Fruit fly (Drosophila melanogaster) whole organism, embryonic: Measurements from ENCODE around the gene CG14072.

Experiments used
- Abd-B ChIP-seq: fragments of 200-800 bp; sonication (Bioruptor generic); optimal IDR thresholded peaks from 2 replicates; lab custom pipeline; 2018; ENCODE audit warnings: missing biosample characterization, mild to moderate bottlenecking, missing genetic modification characterization, moderate library complexity
- B-H2 ChIP-seq: fragments of 200-800 bp; sonication (Bioruptor generic); optimal IDR thresholded peaks from 2 replicates; lab custom pipeline; 2018; ENCODE audit warnings: missing biosample characterization, mild to moderate bottlenecking, missing genetic modification characterization
- Bgb ChIP-seq: fragments of 200-800 bp; sonication (Bioruptor generic); IDR thresholded peaks from 2 replicates; pipeline ENCODE4 v1.3.6; 2022; ENCODE audit warnings: missing biosample characterization, missing genetic modification characterization; ENCODE audit not compliant: partially characterized antibody
- CG10366 ChIP-seq: fragments of 200-800 bp; sonication (Bioruptor generic); IDR thresholded peaks from 2 replicates; pipeline ENCODE4 v1.3.6; 2022; ENCODE audit warnings: missing biosample characterization, missing genetic modification characterization
- CG11247 ChIP-seq: fragments of 200-800 bp; sonication (Bioruptor generic); IDR thresholded peaks from 2 replicates; pipeline ENCODE4 v1.3.6; 2022; ENCODE audit warnings: missing biosample characterization, missing genetic modification characterization
- CG12391 ChIP-seq: fragments of 200-800 bp; sonication (Bioruptor generic); optimal IDR thresholded peaks from 3 replicates; lab custom pipeline; 2018; ENCODE audit warnings: missing biosample characterization, mild to moderate bottlenecking, missing genetic modification characterization, moderate library complexity
- CG12659 ChIP-seq: fragments of 200-800 bp; sonication (Bioruptor generic); optimal IDR thresholded peaks from 3 replicates; lab custom pipeline; 2017; ENCODE audit warnings: mild to moderate bottlenecking, missing biosample characterization, missing genetic modification reagents, missing genetic modification characterization
- CG13775 ChIP-seq: fragments of 200-800 bp; sonication (Bioruptor generic); optimal IDR thresholded peaks from 3 replicates; lab custom pipeline; 2017; ENCODE audit warnings: missing biosample characterization, mild to moderate bottlenecking, missing genetic modification characterization
- CG14860 ChIP-seq: fragments of 200-800 bp; sonication (Bioruptor generic); IDR thresholded peaks from 3 replicates; pipeline ENCODE4 v1.3.6; 2022; ENCODE audit warnings: missing biosample characterization, missing genetic modification characterization; ENCODE audit not compliant: partially characterized antibody
- CG15601 ChIP-seq: fragments of 200-800 bp; sonication (Bioruptor generic); optimal IDR thresholded peaks from 3 replicates; lab custom pipeline; 2019; ENCODE audit warnings: missing biosample characterization, mild to moderate bottlenecking, missing genetic modification characterization, moderate library complexity
- CG18262 ChIP-seq: fragments of 200-800 bp; optimal IDR thresholded peaks from 3 replicates; lab custom pipeline; 2019; ENCODE audit warnings: missing biosample characterization, mild to moderate bottlenecking, missing genetic modification characterization, moderate library complexity
- CG2120 ChIP-seq: fragments of 200-800 bp; sonication (Bioruptor generic); optimal IDR thresholded peaks from 3 replicates; lab custom pipeline; 2016; ENCODE audit warnings: missing biosample characterization, missing genetic modification characterization
- CG30403 ChIP-seq: fragments of 200-800 bp; sonication (Bioruptor generic); optimal IDR thresholded peaks from 3 replicates; lab custom pipeline; 2016; ENCODE audit warnings: missing biosample characterization, missing genetic modification characterization
- CG31441 ChIP-seq: fragments of 200-800 bp; sonication (Bioruptor generic); IDR thresholded peaks from 2 replicates; pipeline ENCODE4 v1.3.6; 2022; ENCODE audit warnings: missing biosample characterization, missing genetic modification characterization
- CG3847 ChIP-seq: fragments of 200-800 bp; sonication (Bioruptor generic); IDR thresholded peaks from 2 replicates; pipeline ENCODE4 v1.3.6; 2022; ENCODE audit warnings: missing biosample characterization, missing genetic modification characterization
- CG3995 ChIP-seq: fragments of 200-800 bp; sonication (Bioruptor generic); optimal IDR thresholded peaks from 3 replicates; lab custom pipeline; 2016; ENCODE audit warnings: missing biosample characterization, missing genetic modification characterization
- CG4282 ChIP-seq: fragments of 200-800 bp; sonication (Bioruptor generic); optimal IDR thresholded peaks from 2 replicates; lab custom pipeline; 2016; ENCODE audit warnings: missing biosample characterization, missing genetic modification characterization
- CG6683 ChIP-seq: fragments of 200-800 bp; sonication (Bioruptor generic); optimal IDR thresholded peaks from 2 replicates; lab custom pipeline; 2017; ENCODE audit warnings: missing biosample characterization, mild to moderate bottlenecking, missing genetic modification characterization, missing genetic modification reagents
- CG8924 ChIP-seq: fragments of 200-800 bp; optimal IDR thresholded peaks from 3 replicates; lab custom pipeline; 2019; ENCODE audit warnings: missing biosample characterization, mild to moderate bottlenecking, missing genetic modification characterization, moderate library complexity
- Chrac-16 ChIP-seq: fragments of 200-800 bp; sonication (Bioruptor generic); optimal IDR thresholded peaks from 3 replicates; lab custom pipeline; 2016; ENCODE audit warnings: missing biosample characterization, missing genetic modification characterization
- CrebB ChIP-seq: fragments of 200-800 bp; sonication (Bioruptor generic); optimal IDR thresholded peaks from 3 replicates; lab custom pipeline; 2018; ENCODE audit warnings: missing biosample characterization, mild to moderate bottlenecking, missing genetic modification characterization
- D19B ChIP-seq: fragments of 200-800 bp; sonication (Bioruptor generic); optimal IDR thresholded peaks from 2 replicates; lab custom pipeline; 2017; ENCODE audit warnings: missing biosample characterization, mild to moderate bottlenecking, missing genetic modification characterization
- Dll ChIP-seq: fragments of 200-800 bp; sonication (Bioruptor generic); IDR thresholded peaks from 4 replicates; pipeline ENCODE4 v1.3.6; 2022; ENCODE audit warnings: missing biosample characterization, missing genetic modification characterization; ENCODE audit not compliant: partially characterized antibody
- Dp ChIP-seq: fragments of 200-800 bp; sonication (Bioruptor generic); optimal IDR thresholded peaks from 2 replicates; lab custom pipeline; 2018; ENCODE audit warnings: missing biosample characterization, mild to moderate bottlenecking, missing genetic modification characterization, moderate library complexity
- Fer1 ChIP-seq: fragments of 200-800 bp; sonication (Bioruptor generic); optimal IDR thresholded peaks from 2 replicates; lab custom pipeline; 2017; ENCODE audit warnings: missing biosample characterization, mild to moderate bottlenecking, missing genetic modification characterization
- Hmx ChIP-seq: fragments of 200-800 bp; sonication (Bioruptor generic); optimal IDR thresholded peaks from 2 replicates; lab custom pipeline; 2016; ENCODE audit warnings: missing biosample characterization, missing genetic modification characterization
- Hr39 ChIP-seq: fragments of >200 bp; optimal IDR thresholded peaks from 2 replicates; lab custom pipeline; 2017
- Lpt ChIP-seq: fragments of >200 bp; optimal IDR thresholded peaks from 2 replicates; lab custom pipeline; 2018; ENCODE audit warnings: missing biosample characterization, missing genetic modification characterization
- MBD-R2 ChIP-seq: fragments of 200-800 bp; sonication (Bioruptor generic); IDR thresholded peaks from 2 replicates; pipeline ENCODE4 v1.3.6; 2022; ENCODE audit warnings: missing biosample characterization, missing genetic modification characterization
- NC2β ChIP-seq: fragments of 200-800 bp; sonication (Bioruptor generic); optimal IDR thresholded peaks from 2 replicates; lab custom pipeline; 2016; ENCODE audit warnings: missing biosample characterization, missing genetic modification characterization
- Oaz ChIP-seq: fragments of 200-800 bp; sonication (Bioruptor generic); IDR thresholded peaks from 2 replicates; pipeline ENCODE4 v1.3.6; 2022; ENCODE audit warnings: missing biosample characterization, missing genetic modification characterization
- PHDP ChIP-seq: fragments of 200-800 bp; sonication (Bioruptor generic); optimal IDR thresholded peaks from 3 replicates; lab custom pipeline; 2018; ENCODE audit warnings: missing biosample characterization, mild to moderate bottlenecking, missing genetic modification characterization, moderate library complexity
- Pdp1 ChIP-seq, 2 experiments: fragments of 200-800 bp; sonication (Bioruptor generic); optimal IDR thresholded peaks; 3 replicates each; lab custom pipeline; 2016; ENCODE audit warnings: missing biosample characterization in 2 of 2, missing genetic modification characterization in 2 of 2, mild to moderate bottlenecking in 1 of 2, moderate library complexity in 1 of 2
- YL-1 ChIP-seq: fragments of 200-800 bp; sonication (Bioruptor generic); optimal IDR thresholded peaks from 3 replicates; lab custom pipeline; 2017; ENCODE audit warnings: missing biosample characterization, mild to moderate bottlenecking, missing genetic modification characterization
- crc ChIP-seq: fragments of 200-800 bp; sonication (Bioruptor generic); optimal IDR thresholded peaks from 2 replicates; lab custom pipeline; 2016; ENCODE audit warnings: missing biosample characterization, missing genetic modification characterization
- ems ChIP-seq: fragments of 200-800 bp; sonication (Bioruptor generic); optimal IDR thresholded peaks from 3 replicates; lab custom pipeline; 2016; ENCODE audit warnings: missing biosample characterization, missing genetic modification characterization
- en ChIP-seq: fragments of 200-800 bp; sonication (Bioruptor generic); optimal IDR thresholded peaks from 2 replicates; lab custom pipeline; 2016; ENCODE audit warnings: missing biosample characterization, missing genetic modification characterization
- fd3F ChIP-seq: fragments of 200-800 bp; sonication (Bioruptor generic); optimal IDR thresholded peaks from 2 replicates; lab custom pipeline; 2018; ENCODE audit warnings: missing biosample characterization, mild to moderate bottlenecking, missing genetic modification characterization, moderate library complexity
- kah ChIP-seq: fragments of 200-800 bp; sonication (Bioruptor generic); optimal IDR thresholded peaks from 2 replicates; lab custom pipeline; 2018; ENCODE audit warnings: missing biosample characterization, mild to moderate bottlenecking, missing genetic modification characterization
- ken ChIP-seq: fragments of 200-800 bp; sonication (Bioruptor generic); IDR thresholded peaks from 3 replicates; pipeline ENCODE4 v1.3.6; 2022; ENCODE audit warnings: missing biosample characterization, missing genetic modification characterization
- knrl ChIP-seq: fragments of 200-800 bp; sonication (Bioruptor generic); IDR thresholded peaks from 3 replicates; pipeline ENCODE4 v1.3.6; 2022; ENCODE audit warnings: missing biosample characterization, missing genetic modification characterization; ENCODE audit not compliant: partially characterized antibody
- mirr ChIP-seq: fragments of 200-800 bp; sonication (Bioruptor generic); optimal IDR thresholded peaks from 3 replicates; lab custom pipeline; 2018; ENCODE audit warnings: missing biosample characterization, mild to moderate bottlenecking, missing genetic modification characterization
- nom ChIP-seq: fragments of 200-800 bp; sonication (Bioruptor generic); optimal IDR thresholded peaks from 2 replicates; lab custom pipeline; 2017; ENCODE audit warnings: missing biosample characterization, missing genetic modification characterization, mild to moderate bottlenecking, moderate library complexity, missing genetic modification reagents
- pho ChIP-seq: fragments of 200-800 bp; sonication (Bioruptor generic); optimal IDR thresholded peaks from 2 replicates; lab custom pipeline; 2016; ENCODE audit warnings: missing biosample characterization, missing genetic modification characterization
- phol ChIP-seq: fragments of 200-800 bp; sonication (Bioruptor generic); optimal IDR thresholded peaks from 3 replicates; lab custom pipeline; 2018; ENCODE audit warnings: missing biosample characterization, mild to moderate bottlenecking, missing genetic modification characterization, moderate library complexity
- scrt ChIP-seq: fragments of 200-800 bp; sonication (Bioruptor generic); optimal IDR thresholded peaks from 2 replicates; lab custom pipeline; 2018; ENCODE audit warnings: missing biosample characterization, mild to moderate bottlenecking, missing genetic modification characterization, moderate library complexity
- sim ChIP-seq: fragments of 200-800 bp; sonication (Bioruptor generic); IDR thresholded peaks from 2 replicates; pipeline ENCODE4 v1.3.6; 2022; ENCODE audit warnings: missing biosample characterization, missing genetic modification characterization
- sna ChIP-seq: fragments of 200-800 bp; sonication (Bioruptor generic); IDR thresholded peaks from 2 replicates; pipeline ENCODE4 v1.3.6; 2022; ENCODE audit warnings: missing biosample characterization, missing genetic modification characterization; ENCODE audit not compliant: partially characterized antibody
- stc ChIP-seq: fragments of 200-800 bp; sonication (Bioruptor generic); IDR thresholded peaks from 2 replicates; pipeline ENCODE4 v1.3.6; 2022; ENCODE audit warnings: missing biosample characterization, missing genetic modification characterization
- stwl ChIP-seq: fragments of 200-800 bp; sonication (Bioruptor generic); optimal IDR thresholded peaks from 3 replicates; lab custom pipeline; 2018; ENCODE audit warnings: missing biosample characterization, mild to moderate bottlenecking, missing genetic modification characterization, moderate library complexity
- sug ChIP-seq: fragments of 200-800 bp; optimal IDR thresholded peaks from 2 replicates; lab custom pipeline; 2019; ENCODE audit warnings: missing biosample characterization, mild to moderate bottlenecking, missing genetic modification characterization, moderate library complexity
- twi ChIP-seq: fragments of 200-800 bp; optimal IDR thresholded peaks from 2 replicates; lab custom pipeline; 2019; ENCODE audit warnings: missing biosample characterization, mild to moderate bottlenecking, missing genetic modification characterization, moderate library complexity
- vfl ChIP-seq: fragments of 200-800 bp; sonication (Bioruptor generic); optimal IDR thresholded peaks from 2 replicates; lab custom pipeline; 2016; ENCODE audit warnings: missing biosample characterization, missing genetic modification characterization

The CG14072 gene

DNA sequence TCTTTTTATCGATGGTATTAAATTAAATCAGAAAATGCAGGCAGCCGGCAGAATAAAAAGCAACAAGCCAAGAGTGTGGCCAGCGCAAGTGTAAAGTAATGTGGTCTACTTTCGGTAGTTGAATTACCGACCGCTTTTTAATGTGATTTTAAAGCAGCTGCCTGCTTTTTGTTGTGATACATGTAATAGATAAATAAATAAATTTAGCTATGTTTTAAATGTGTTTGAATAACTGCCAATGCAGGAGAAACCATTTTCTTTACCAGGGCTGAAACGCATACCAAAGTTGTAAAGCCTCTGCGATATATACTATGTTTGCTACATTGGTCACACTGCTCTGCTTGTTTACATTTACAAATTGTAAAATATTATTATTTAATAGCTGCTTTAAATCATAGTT is 33.7 kb downstream of the CG14072 start, which contains the start of the genes Tmem214 and YL-1 (continued):
- peak; percentile 93 for TF ChIP-seq scrt (GFP tag; lab: Kevin White, UChicago)
- no peak for TF ChIP-seq CG6683
- peak; percentile 59 for TF ChIP-seq CG3847 (GFP tag; lab: Robert Waterston, UW)
- peak; percentile 2 for TF ChIP-seq CG15601 (tag; lab: Kevin White, UChicago)
- TF ChIP-seq CG3995: peak; percentile 17
- no peak for TF ChIP-seq CG4282 (GFP tag; lab: Kevin White, UChicago)
- peak; percentile 1 for TF ChIP-seq NC2β
- peak; percentile 4 for TF ChIP-seq PHDP
- TF ChIP-seq CG10366 (GFP tag; lab: Robert Waterston, UW): no peak
- TF ChIP-seq CG8924: peak; percentile 39
- TF ChIP-seq twi (tag; lab: Kevin White, UChicago): peak; percentile 3
- TF ChIP-seq CG13775 (GFP tag; lab: Kevin White, UChicago): no peak
- TF ChIP-seq CG18262 (tag; lab: Kevin White, UChicago): peak; percentile 3
- TF ChIP-seq phol (tag; lab: Kevin White, UChicago): peak; percentile 86
- TF ChIP-seq Abd-B (GFP tag; lab: Kevin White, UChicago): no peak
- TF ChIP-seq CG30403 (GFP tag; lab: Kevin White, UChicago): peak; percentile 15
- TF ChIP-seq CG12391 (tag; lab: Kevin White, UChicago): peak; percentile 27
- peak; percentile 15 for TF ChIP-seq Fer1 (GFP tag; lab: Kevin White, UChicago)
- peak in 1 of 2 experiments; percentile 51 for TF ChIP-seq Pdp1 (GFP tag; optimal IDR thresholded peaks at IDR 0.05; lab: Kevin White, UChicago)
- no peak for TF ChIP-seq Hr39
- TF ChIP-seq pho: no peak
- peak; percentile 68 for TF ChIP-seq knrl (GFP tag; lab: Robert Waterston, UW)
- peak; percentile 42 for TF ChIP-seq Bgb
- TF ChIP-seq CG2120 (GFP tag; lab: Kevin White, UChicago): peak; percentile 6
- TF ChIP-seq ken (GFP tag; lab: Robert Waterston, UW): no peak
- TF ChIP-seq stwl: peak; percentile 74
- TF ChIP-seq CG14860 (GFP tag; lab: Robert Waterston, UW): 0 out of 3 replicates have a peak, but pooled peaks have one; percentile 23
- peak; percentile 76 for TF ChIP-seq CG12659
- peak; percentile 57; the same call in 1 of the 2 replicates for TF ChIP-seq sna (GFP tag; lab: Robert Waterston, UW)
- peak; percentile 98 for TF ChIP-seq YL-1 (GFP tag; lab: Kevin White, UChicago)
- TF ChIP-seq ems (GFP tag; lab: Kevin White, UChicago): no peak
- TF ChIP-seq Dll (GFP tag; lab: Robert Waterston, UW): peak; percentile 62; the same call in 1 of the 4 replicates
- peak; percentile 49 for TF ChIP-seq Dp
- TF ChIP-seq MBD-R2 (GFP tag; lab: Robert Waterston, UW): peak; percentile 87
- no peak for TF ChIP-seq Lpt (GFP tag; lab: Kevin White, UChicago)
- TF ChIP-seq CG31441 (GFP tag; lab: Robert Waterston, UW): 0 out of 2 replicates have a peak, but pooled peaks have one; percentile 9
- no peak for TF ChIP-seq CG11247 (GFP tag; lab: Robert Waterston, UW)
- no peak for TF ChIP-seq en (GFP tag; lab: Kevin White, UChicago)
- no peak for TF ChIP-seq CrebB
- TF ChIP-seq Hmx (GFP tag; lab: Kevin White, UChicago): no peak
- TF ChIP-seq, all 482 proteins: peak for 80

DNA sequence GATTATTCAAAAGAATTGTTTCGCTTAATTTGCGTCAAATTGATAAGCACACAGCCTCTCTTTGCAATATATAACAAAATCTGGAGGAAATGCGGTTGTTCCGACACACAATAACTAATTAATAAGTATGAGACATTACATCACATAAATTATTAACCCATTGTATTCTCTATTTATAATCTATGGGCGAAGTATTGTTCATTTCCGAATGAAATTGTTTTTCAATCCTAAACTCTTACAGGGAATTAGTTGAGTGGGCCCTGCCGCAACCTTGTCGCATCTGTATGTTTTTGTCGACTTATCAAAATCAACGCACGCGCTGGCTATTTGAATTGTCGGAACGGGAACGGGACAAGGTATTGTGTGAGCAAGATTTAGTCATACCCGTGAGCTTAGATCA is 35.8 kb downstream of the CG14072 start, which contains the start of gene CG16743:
Gene CG16743 (plus strand): TSS at position 57 of the 400 bp plus-strand sequence.
- TF ChIP-seq stc (no peak), vfl (GFP tag; lab: Kevin White, UChicago) (no peak), D19B (GFP tag; lab: Kevin White, UChicago) (peak; percentile 11), kah (GFP tag; lab: Kevin White, UChicago) (no peak), B-H2 (GFP tag; lab: Kevin White, UChicago) (no peak), Pdp1 (GFP tag; optimal IDR thresholded peaks at IDR 0.05; lab: Kevin White, UChicago) (peak in 1 of 2 experiments; percentile 76), Chrac-16 (GFP tag; lab: Kevin White, UChicago) (no peak), sim (GFP tag; lab: Robert Waterston, UW) (no peak), fd3F (GFP tag; lab: Kevin White, UChicago) (no peak), crc (no peak), Oaz (GFP tag; lab: Robert Waterston, UW) (no peak), sug (peak; percentile 16), nom (GFP tag; lab: Kevin White, UChicago) (no peak), mirr (peak; percentile 17)
